Worm (Caenorhabditis elegans) whole organism, L2 larva: ENCODE results near the gene klp-19.

Experiments
- R02D3.7 ChIP-seq: fragments of 150-350 bp; optimal IDR thresholded peaks from 2 replicates; lab custom pipeline; 2014; ENCODE audit warnings: missing biosample characterization, missing genetic modification characterization
- ama-1 ChIP-seq: fragments of 150-350 bp; optimal IDR thresholded peaks from 2 replicates; lab custom pipeline; 2018; ENCODE audit warnings: inconsistent platforms
- egl-27 ChIP-seq: sonication (generic microtip); optimal IDR thresholded peaks from 3 replicates; lab custom pipeline; 2017; ENCODE audit warnings: missing biosample characterization, missing genetic modification reagents, missing genetic modification characterization
- lin-39 ChIP-seq: fragments of 150-350 bp; optimal IDR thresholded peaks from 2 replicates; lab custom pipeline; 2014; ENCODE audit warnings: missing biosample characterization, missing genetic modification reagents, missing genetic modification characterization
- mdl-1 ChIP-seq, 2 experiments: fragments of 150-350 bp in 1 of 2; sonication (generic microtip) in 1 of 2; optimal IDR thresholded peaks; 2 replicates each; lab custom pipeline; 2017; ENCODE audit warnings: missing biosample characterization in 2 of 2, missing genetic modification characterization in 2 of 2
- nhr-237 ChIP-seq: fragments of 150-350 bp; optimal IDR thresholded peaks from 2 replicates; lab custom pipeline; 2014; ENCODE audit warnings: missing biosample characterization, missing genetic modification characterization
- sma-3 ChIP-seq: sonication (generic microtip); optimal IDR thresholded peaks from 2 replicates; lab custom pipeline; 2016; ENCODE audit warnings: missing genetic modification reagents, missing genetic modification characterization, missing compliant biosample characterization
- unc-39 ChIP-seq: fragments of 150-350 bp; optimal IDR thresholded peaks from 2 replicates; lab custom pipeline; 2014; ENCODE audit warnings: missing biosample characterization, missing genetic modification characterization

DNA sequence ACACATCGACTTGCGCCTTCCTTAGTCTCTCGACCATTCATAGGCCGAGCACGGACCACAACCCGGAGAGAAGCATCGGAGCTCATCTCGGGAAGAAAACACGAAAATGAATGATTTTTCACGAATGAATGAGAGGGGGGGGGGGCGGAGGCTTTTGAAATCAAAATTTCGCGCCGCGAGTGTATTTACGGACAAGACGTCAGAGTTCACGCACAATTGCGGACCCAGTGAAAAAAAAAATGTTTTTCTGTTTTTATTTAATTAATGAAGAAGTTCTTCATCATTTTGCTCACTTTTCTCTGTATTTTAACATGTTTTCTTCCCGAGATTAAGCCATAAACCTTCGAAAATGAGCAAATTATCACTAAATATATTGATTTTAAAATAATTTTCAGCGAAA lies at the start of gene klp-19, which contains the start of gene slc-36.1:
- TF ChIP-seq ama-1 (lab: Kevin White, UChicago): no peak
- TF ChIP-seq egl-27 (tag; lab: Kevin White, UChicago): no peak
- TF ChIP-seq sma-3 (GFP tag; lab: Kevin White, UChicago): no peak
- TF ChIP-seq nhr-237 (tag; lab: Kevin White, UChicago): no peak
- no peak for TF ChIP-seq mdl-1 (tag; optimal IDR thresholded peaks at IDR 0.05; lab: Kevin White, UChicago)
- no peak for TF ChIP-seq lin-39 (tag; lab: Kevin White, UChicago)
- TF ChIP-seq R02D3.7 (tag; lab: Kevin White, UChicago): no peak
- no peak for TF ChIP-seq unc-39 (tag; lab: Kevin White, UChicago)
